Fruit fly (Drosophila melanogaster): ENCODE measurements around the gene Atg8a.

Gene Atg8a

DNA sequence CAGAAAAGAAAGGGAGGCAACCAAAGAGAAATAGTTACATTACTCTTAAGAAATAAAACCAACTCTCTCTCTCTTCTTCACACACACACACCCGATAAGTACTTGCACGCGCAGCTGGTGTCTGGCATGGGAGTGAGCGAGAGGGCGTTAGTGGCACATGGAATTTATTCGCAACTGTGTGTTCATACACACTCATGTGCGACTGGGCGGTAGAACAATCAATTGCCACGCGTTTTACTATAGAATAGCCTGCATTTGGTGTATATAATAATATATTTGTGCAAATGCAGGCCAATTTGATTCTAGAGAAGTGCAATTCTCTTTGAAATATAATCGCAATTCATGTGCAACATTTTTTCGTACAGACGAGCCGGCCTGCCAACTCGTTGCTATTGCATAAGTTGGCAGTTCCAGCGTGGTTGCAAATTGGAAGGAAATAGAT is 17.8 kb upstream of the Atg8a start (continued):
- TF ChIP-seq CG3995 (GFP tag; optimal IDR thresholded peaks at IDR 0.05) (no peak), lola (GFP tag; optimal IDR thresholded peaks at IDR 0.05) (no peak), her (GFP tag; optimal IDR thresholded peaks at IDR 0.05) (no peak), HmgD (GFP tag; optimal IDR thresholded peaks at IDR 0.05) (no peak), Usf (GFP tag; optimal IDR thresholded peaks at IDR 0.05) (no peak), Kr (GFP tag; optimal IDR thresholded peaks at IDR 0.05) (no peak), seq (GFP tag; IDR thresholded peaks at IDR 0.05) (0 out of 2 replicates have a peak, but pooled peaks have one; percentile 37), CG1603 (tag; optimal IDR thresholded peaks at IDR 0.05) (peak; percentile 2), unc-4 (GFP tag; IDR thresholded peaks at IDR 0.05; ENCODE audit: partially characterized antibody) (no peak), eve (GFP tag; optimal IDR thresholded peaks at IDR 0.05) (no peak), Tbp (GFP tag; optimal IDR thresholded peaks at IDR 0.05) (no peak), gcm (GFP tag; optimal IDR thresholded peaks at IDR 0.05) (no peak), CG11456 (GFP tag; IDR thresholded peaks at IDR 0.05) (no peak), rib (GFP tag; IDR thresholded peaks at IDR 0.05) (peak; percentile 69), vfl (GFP tag; optimal IDR thresholded peaks at IDR 0.05) (no peak), CG12155 (GFP tag; optimal IDR thresholded peaks at IDR 0.05) (no peak), insv (GFP tag; optimal IDR thresholded peaks at IDR 0.05) (peak in 1 of 2 experiments; percentile 50), Six4 (GFP tag; optimal IDR thresholded peaks at IDR 0.05) (no peak), Hsf (GFP tag; optimal IDR thresholded peaks at IDR 0.05) (no peak), Dip3 (GFP tag; optimal IDR thresholded peaks at IDR 0.05) (no peak), HmgZ (tag; optimal IDR thresholded peaks at IDR 0.05) (peak; percentile 22), Hand (GFP tag; optimal IDR thresholded peaks at IDR 0.05) (no peak), CG9437 (GFP tag; optimal IDR thresholded peaks at IDR 0.05) (no peak), pan (optimal IDR thresholded peaks at IDR 0.05) (no peak), pan (GFP tag; optimal IDR thresholded peaks at IDR 0.05 in 1 of 2, IDR thresholded peaks at IDR 0.05 in 1 of 2) (no peak), CG31365 (tag; optimal IDR thresholded peaks at IDR 0.05) (no peak), CG4820 (GFP tag; optimal IDR thresholded peaks at IDR 0.05) (no peak), kah (GFP tag; optimal IDR thresholded peaks at IDR 0.05) (no peak), ro (GFP tag; IDR thresholded peaks at IDR 0.05) (no peak), lab (GFP tag; optimal IDR thresholded peaks at IDR 0.05) (peak; percentile 15), dmrt11E (tag; optimal IDR thresholded peaks at IDR 0.05) (no peak), org-1 (GFP tag; optimal IDR thresholded peaks at IDR 0.05) (no peak), dmrt99B (tag; optimal IDR thresholded peaks at IDR 0.05) (no peak), fru (optimal IDR thresholded peaks at IDR 0.05) (no peak), CG17912 (GFP tag; optimal IDR thresholded peaks at IDR 0.05) (no peak), Bdp1 (GFP tag; optimal IDR thresholded peaks at IDR 0.05) (no peak), ems (GFP tag; optimal IDR thresholded peaks at IDR 0.05) (peak; percentile 12), gce (GFP tag; IDR thresholded peaks at IDR 0.05) (no peak), unpg (GFP tag; optimal IDR thresholded peaks at IDR 0.05) (no peak), CG10321 (GFP tag; IDR thresholded peaks at IDR 0.05) (no peak), zen (tag; optimal IDR thresholded peaks at IDR 0.05) (peak; percentile 22), Blimp-1 (GFP tag; optimal IDR thresholded peaks at IDR 0.05) (no peak), zf30C (GFP tag; optimal IDR thresholded peaks at IDR 0.05) (no peak), Ptx1 (GFP tag; IDR thresholded peaks at IDR 0.05) (no peak), hb (GFP tag; IDR thresholded peaks at IDR 0.05; ENCODE audit: partially characterized antibody) (no peak), oc (tag; optimal IDR thresholded peaks at IDR 0.05) (no peak), aop (GFP tag; IDR thresholded peaks at IDR 0.05) (no peak), bowl (GFP tag; IDR thresholded peaks at IDR 0.05) (no peak), CG13894 (tag; optimal IDR thresholded peaks at IDR 0.05) (peak; percentile 41), exex (tag; optimal IDR thresholded peaks at IDR 0.05) (no peak), CG17829 (tag; optimal IDR thresholded peaks at IDR 0.05) (no peak), klu (GFP tag; IDR thresholded peaks at IDR 0.05) (no peak)
